Worm (Caenorhabditis elegans) whole organism, young adult: Measurements from ENCODE around the gene svop-1.

ENCODE experiments used
- B0019.2 ChIP-seq: fragments of 200-800 bp; sonication (Bioruptor generic); conservative IDR thresholded peaks from 2 replicates; pipeline ENCODE4 v1.3.6; 2022; ENCODE audit warnings: missing genetic modification reagents, missing genetic modification characterization, missing compliant biosample characterization
- B0336.3 ChIP-seq: fragments of 200-800 bp; sonication (Bioruptor generic); IDR thresholded peaks from 2 replicates; pipeline ENCODE4 v1.3.6; 2022; ENCODE audit warnings: missing genetic modification characterization, missing compliant biosample characterization
- C06A6.2 ChIP-seq: fragments of 200-800 bp; sonication (Bioruptor generic); conservative IDR thresholded peaks from 2 replicates; pipeline ENCODE4 v1.3.6; 2022; ENCODE audit warnings: missing genetic modification characterization, missing compliant biosample characterization
- F22D6.2 ChIP-seq: sonication (generic microtip); optimal IDR thresholded peaks from 2 replicates; lab custom pipeline; 2016; ENCODE audit warnings: mild to moderate bottlenecking, missing genetic modification characterization, missing compliant biosample characterization
- F52B5.7 ChIP-seq: sonication (generic microtip); optimal IDR thresholded peaks from 2 replicates; lab custom pipeline; 2016; ENCODE audit warnings: mild to moderate bottlenecking, missing genetic modification characterization, missing compliant biosample characterization
- F57C9.4 ChIP-seq: sonication (generic microtip); optimal IDR thresholded peaks from 2 replicates; lab custom pipeline; 2017; ENCODE audit warnings: mild to moderate bottlenecking, missing genetic modification characterization, missing compliant biosample characterization
- K11D2.4 ChIP-seq: fragments of 200-800 bp; sonication (Bioruptor generic); IDR thresholded peaks from 2 replicates; pipeline ENCODE4 v1.3.6; 2022; ENCODE audit warnings: missing genetic modification reagents, missing genetic modification characterization, missing compliant biosample characterization
- K12H6.12 ChIP-seq: fragments of 200-800 bp; sonication (Bioruptor generic); optimal IDR thresholded peaks from 2 replicates; lab custom pipeline; 2018; ENCODE audit warnings: mild to moderate bottlenecking, missing genetic modification characterization, missing compliant biosample characterization
- ZK185.1 ChIP-seq: sonication (generic microtip); optimal IDR thresholded peaks from 2 replicates; lab custom pipeline; 2016; ENCODE audit warnings: mild to moderate bottlenecking, missing genetic modification characterization, missing compliant biosample characterization; ENCODE audit not compliant: poor library complexity, severe bottlenecking
- ama-1 ChIP-seq, 3 experiments: fragments of 150-350 bp in 1 of 3; sonication (generic microtip) in 2 of 3; optimal IDR thresholded peaks; 2 replicates each; lab custom pipeline; 2014 to 2018; ENCODE audit warnings: missing biosample characterization in 2 of 3, missing genetic modification characterization in 2 of 3, missing genetic modification reagents in 2 of 3
- athp-1 ChIP-seq: sonication (generic microtip); optimal IDR thresholded peaks from 2 replicates; lab custom pipeline; 2017; ENCODE audit warnings: mild to moderate bottlenecking, missing genetic modification characterization, missing compliant biosample characterization
- ceh-100 ChIP-seq: fragments of 200-800 bp; sonication (Bioruptor generic); IDR thresholded peaks from 2 replicates; pipeline ENCODE4 v1.3.6; 2022; ENCODE audit warnings: missing genetic modification reagents, missing genetic modification characterization, missing compliant biosample characterization
- ceh-27 ChIP-seq: fragments of 200-800 bp; sonication (Bioruptor generic); optimal IDR thresholded peaks from 2 replicates; lab custom pipeline; 2018; ENCODE audit warnings: mild to moderate bottlenecking, missing genetic modification characterization, moderate library complexity, missing compliant biosample characterization
- ceh-40 ChIP-seq: fragments of 200-800 bp; sonication (Bioruptor generic); IDR thresholded peaks from 2 replicates; pipeline ENCODE4 v1.3.6; 2022; ENCODE audit warnings: missing genetic modification characterization, missing compliant biosample characterization
- chd-7 ChIP-seq: sonication (generic microtip); optimal IDR thresholded peaks from 2 replicates; lab custom pipeline; 2016; ENCODE audit warnings: mild to moderate bottlenecking, missing genetic modification characterization, moderate library complexity, missing compliant biosample characterization
- die-1 ChIP-seq: sonication (generic microtip); optimal IDR thresholded peaks from 2 replicates; lab custom pipeline; 2016; ENCODE audit warnings: missing genotype, mild to moderate bottlenecking, missing genetic modification characterization, missing compliant biosample characterization
- dox-1 ChIP-seq: fragments of 200-800 bp; sonication (Bioruptor generic); IDR thresholded peaks from 2 replicates; pipeline ENCODE4 v1.3.6; 2022; ENCODE audit warnings: missing genetic modification reagents, missing genetic modification characterization, missing compliant biosample characterization
- dpff-1 ChIP-seq: sonication (generic microtip); optimal IDR thresholded peaks from 2 replicates; lab custom pipeline; 2017; ENCODE audit warnings: mild to moderate bottlenecking, missing genetic modification characterization, missing compliant biosample characterization
- egrh-3 ChIP-seq: fragments of 200-800 bp; sonication (Bioruptor generic); IDR thresholded peaks from 2 replicates; pipeline ENCODE4 v1.3.6; 2022; ENCODE audit warnings: missing genetic modification reagents, missing genetic modification characterization, missing compliant biosample characterization
- ekl-4 ChIP-seq: fragments of 200-800 bp; sonication (Bioruptor generic); IDR thresholded peaks from 2 replicates; pipeline ENCODE4 v1.3.6; 2022; ENCODE audit warnings: missing genetic modification reagents, missing genetic modification characterization, missing compliant biosample characterization
- fkh-3 ChIP-seq: sonication (generic microtip); optimal IDR thresholded peaks from 2 replicates; lab custom pipeline; 2016; ENCODE audit warnings: mild to moderate bottlenecking, missing genetic modification characterization, missing compliant biosample characterization
- gei-17 ChIP-seq: fragments of 200-800 bp; sonication (Bioruptor generic); optimal IDR thresholded peaks from 2 replicates; lab custom pipeline; 2018; ENCODE audit warnings: mild to moderate bottlenecking, missing genetic modification characterization, missing compliant biosample characterization
- hrde-1 ChIP-seq: sonication (generic microtip); optimal IDR thresholded peaks from 2 replicates; lab custom pipeline; 2016; ENCODE audit warnings: missing genetic modification characterization, mild to moderate bottlenecking, missing compliant biosample characterization, moderate library complexity, missing genotype, missing genetic modification reagents, borderline replicate concordance
- hsf-1 ChIP-seq: fragments of 200-800 bp; sonication (Bioruptor generic); IDR thresholded peaks from 2 replicates; pipeline ENCODE4 v1.3.6; 2022; ENCODE audit warnings: missing genetic modification reagents, missing genetic modification characterization, missing compliant biosample characterization
- lin-35 ChIP-seq, 3 experiments: fragments of 150-350 bp in 2 of 3; sonication (generic microtip) in 1 of 3; optimal IDR thresholded peaks; 2 replicates each; lab custom pipeline; 2014 to 2018; ENCODE audit warnings: missing biosample characterization in 3 of 3, missing genetic modification characterization in 3 of 3, missing genetic modification reagents in 3 of 3
- lin-40 ChIP-seq: sonication (generic microtip); optimal IDR thresholded peaks from 2 replicates; lab custom pipeline; 2016; ENCODE audit warnings: missing genetic modification characterization, mild to moderate bottlenecking, missing compliant biosample characterization, missing genotype, missing genetic modification reagents
- lin-54 ChIP-seq: fragments of 200-800 bp; sonication (Bioruptor generic); optimal IDR thresholded peaks from 2 replicates; lab custom pipeline; 2018; ENCODE audit warnings: mild to moderate bottlenecking, missing genetic modification characterization, missing compliant biosample characterization
- madf-10 ChIP-seq: sonication (generic microtip); optimal IDR thresholded peaks from 2 replicates; lab custom pipeline; 2016; ENCODE audit warnings: mild to moderate bottlenecking, missing genetic modification characterization, missing compliant biosample characterization
- mcd-1 ChIP-seq: fragments of 200-800 bp; sonication (Bioruptor generic); IDR thresholded peaks from 2 replicates; pipeline ENCODE4 v1.3.6; 2022; ENCODE audit warnings: missing genetic modification reagents, missing genetic modification characterization, missing compliant biosample characterization
- nfya-2 ChIP-seq: fragments of 200-800 bp; sonication (Bioruptor generic); IDR thresholded peaks from 2 replicates; pipeline ENCODE4 v1.3.6; 2022; ENCODE audit warnings: missing genetic modification reagents, missing genetic modification characterization, missing compliant biosample characterization
- nhr-27 ChIP-seq: fragments of 200-800 bp; sonication (Bioruptor generic); optimal IDR thresholded peaks from 2 replicates; lab custom pipeline; 2018; ENCODE audit warnings: mild to moderate bottlenecking, missing genetic modification characterization, moderate library complexity, missing compliant biosample characterization
- nhr-80 ChIP-seq: sonication (generic microtip); optimal IDR thresholded peaks from 2 replicates; lab custom pipeline; 2016; ENCODE audit warnings: missing genetic modification characterization, missing compliant biosample characterization
- pbrm-1 ChIP-seq: fragments of 200-800 bp; sonication (Bioruptor generic); IDR thresholded peaks from 2 replicates; pipeline ENCODE4 v1.3.6; 2022; ENCODE audit warnings: missing genetic modification reagents, missing genetic modification characterization, missing compliant biosample characterization
- pha-4 ChIP-seq: fragments of 150-350 bp; sonication (generic microtip); optimal IDR thresholded peaks from 2 replicates; lab custom pipeline; 2014; ENCODE audit warnings: missing biosample characterization, missing genetic modification reagents, missing genetic modification characterization
- snpc-3.4 ChIP-seq: sonication (generic microtip); optimal IDR thresholded peaks from 2 replicates; lab custom pipeline; 2017; ENCODE audit warnings: missing genetic modification characterization, mild to moderate bottlenecking, missing compliant biosample characterization, antibody characterized with exemption, moderate library complexity, missing genotype, missing genetic modification reagents
- zfh-2 ChIP-seq: fragments of 200-800 bp; sonication (Bioruptor generic); conservative IDR thresholded peaks from 2 replicates; pipeline ENCODE4 v1.3.6; 2022; ENCODE audit warnings: missing genetic modification reagents, missing genetic modification characterization, missing compliant biosample characterization
- ztf-25 ChIP-seq: fragments of 200-800 bp; sonication (Bioruptor generic); IDR thresholded peaks from 2 replicates; pipeline ENCODE4 v1.3.6; 2022; ENCODE audit warnings: missing genetic modification reagents, missing genetic modification characterization, missing compliant biosample characterization
- ztf-6 ChIP-seq: fragments of 200-800 bp; sonication (Bioruptor generic); IDR thresholded peaks from 2 replicates; pipeline ENCODE4 v1.3.6; 2022; ENCODE audit warnings: missing genetic modification reagents, missing genetic modification characterization, missing compliant biosample characterization

The svop-1 gene

DNA sequence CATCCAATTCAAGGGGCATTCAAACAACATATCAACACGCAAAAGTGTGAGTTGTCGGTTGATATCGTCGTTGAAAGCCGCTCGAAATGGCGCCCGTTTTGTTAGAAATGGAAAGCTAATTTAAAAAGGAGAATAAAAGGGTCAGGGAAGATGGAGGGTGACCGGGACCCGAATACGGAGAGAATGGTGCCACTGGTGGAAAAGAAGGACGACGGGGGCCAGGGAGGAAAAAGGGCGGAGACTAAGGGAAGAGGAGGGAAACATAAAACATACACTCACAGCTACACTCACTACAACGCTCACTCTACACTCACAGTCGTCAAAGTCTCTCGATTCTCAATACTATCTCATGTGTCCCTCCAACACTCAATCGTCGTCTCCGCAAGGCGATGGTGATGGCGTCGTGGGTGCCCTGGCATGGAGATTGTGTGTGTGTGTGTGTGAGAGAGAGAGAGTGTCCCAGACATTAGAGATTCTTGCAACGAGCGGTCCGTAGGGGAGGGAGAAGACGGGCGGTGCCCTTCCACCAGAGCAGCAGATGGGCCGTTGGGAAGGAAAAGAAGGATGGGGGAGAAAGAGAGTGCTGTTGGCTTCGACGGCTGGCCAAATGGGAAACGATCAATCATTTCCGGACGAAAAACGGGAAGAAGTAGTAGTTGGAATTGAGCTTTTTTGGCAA, 11.2 kb downstream of the svop-1 start (continued):
- TF ChIP-seq hrde-1 (tag; lab: Kevin White, UChicago) (no peak), B0336.3 (0 out of 2 replicates have a peak, but pooled peaks have one; percentile 39), ama-1 (optimal IDR thresholded peaks at IDR 0.05; lab: Kevin White, UChicago) (peak; percentile 73), ama-1 (GFP tag; optimal IDR thresholded peaks at IDR 0.05; lab: Kevin White, UChicago) (no peak), ztf-25 (no peak), K11D2.4 (GFP tag; lab: Robert Waterston, UW) (0 out of 2 replicates have a peak, but pooled peaks have one; percentile 23), pbrm-1 (0 out of 2 replicates have a peak, but pooled peaks have one; percentile 33), egrh-3 (GFP tag; lab: Robert Waterston, UW) (peak; percentile 68), lin-40 (tag; lab: Kevin White, UChicago) (peak; percentile 68), snpc-3.4 (tag; lab: Kevin White, UChicago) (no peak), ztf-6 (GFP tag; lab: Robert Waterston, UW) (no peak), dpff-1 (tag; lab: Kevin White, UChicago) (no peak), ekl-4 (GFP tag; lab: Robert Waterston, UW) (peak; percentile 59; the same call in 1 of the 2 replicates), athp-1 (no peak), pha-4 (tag; lab: Kevin White, UChicago) (no peak), mcd-1 (GFP tag; lab: Robert Waterston, UW) (peak; percentile 52), zfh-2 (GFP tag; lab: Robert Waterston, UW) (peak; percentile 94), ceh-27 (GFP tag; lab: Kevin White, UChicago) (peak; percentile 81), F57C9.4 (tag; lab: Kevin White, UChicago) (no peak), lin-35 (GFP tag; optimal IDR thresholded peaks at IDR 0.05; lab: Kevin White, UChicago) (peak in 1 of 3 experiments; percentile 56), C06A6.2 (GFP tag; lab: Robert Waterston, UW) (0 out of 2 replicates have a peak, but pooled peaks have one; percentile 30), madf-10 (tag; lab: Kevin White, UChicago) (peak; percentile 32), lin-54 (GFP tag; lab: Kevin White, UChicago) (peak; percentile 34), ZK185.1 (tag; lab: Kevin White, UChicago) (peak; percentile 68), chd-7 (tag; lab: Kevin White, UChicago) (peak; percentile 76), gei-17 (no peak)

DNA sequence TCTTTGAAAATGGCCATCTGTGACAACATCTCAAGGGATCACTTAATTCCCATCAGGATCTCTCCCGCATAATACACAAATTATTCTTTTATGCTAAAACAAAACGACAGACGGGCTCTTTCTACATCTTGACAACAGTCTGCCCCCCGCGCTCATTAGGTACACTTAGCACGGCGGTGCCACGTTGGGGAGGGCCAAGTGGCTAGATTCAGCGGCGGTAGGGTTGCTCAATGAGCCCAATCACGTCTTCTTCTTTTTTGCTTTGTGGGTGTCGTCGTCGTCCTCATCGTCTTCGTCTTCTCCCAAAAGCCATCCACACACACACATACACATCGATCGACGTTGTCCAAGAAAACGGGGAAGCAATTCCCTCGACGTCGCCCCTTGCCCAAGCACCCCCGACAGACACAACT, 12.2 kb downstream of the svop-1 start:
- TF ChIP-seq dox-1 (GFP tag; lab: Robert Waterston, UW) (peak; percentile 18; the same call in 1 of the 2 replicates), F52B5.7 (peak; percentile 25), ceh-40 (GFP tag; lab: Robert Waterston, UW) (no peak), fkh-3 (no peak), F22D6.2 (tag; lab: Kevin White, UChicago) (no peak), K12H6.12 (peak; percentile 1), zfh-2 (GFP tag; lab: Robert Waterston, UW) (peak; percentile 79)

ce11 chrIII:8869663-8870062, 15.6 kb downstream of the svop-1 start:
- TF ChIP-seq ceh-100 (GFP tag; lab: Robert Waterston, UW) (no peak), B0019.2 (GFP tag; lab: Robert Waterston, UW) (no peak), nhr-27 (no peak), hsf-1 (GFP tag; lab: Robert Waterston, UW) (no peak), die-1 (tag; lab: Kevin White, UChicago) (no peak), nfya-2 (GFP tag; lab: Robert Waterston, UW) (no peak), nhr-80 (tag; lab: Kevin White, UChicago) (no peak), lin-40 (tag; lab: Kevin White, UChicago) (no peak)
